Worm (Caenorhabditis elegans): ENCODE results near the gene T04C9.2.

ce11 chrIII:6030483-6030882 lies 38.8 kb downstream of the T04C9.2 start, which contains the start of gene ZK328.6:
- TF ChIP-seq lsy-2 (tag; optimal IDR thresholded peaks at IDR 0.05) (no peak), nhr-90 (tag; optimal IDR thresholded peaks at IDR 0.05; ENCODE audit: poor library complexity) (no peak), nhr-11 (tag; optimal IDR thresholded peaks at IDR 0.05) (no peak), rnt-1 (tag; optimal IDR thresholded peaks at IDR 0.05) (no peak), snpc-4 (tag; optimal IDR thresholded peaks at IDR 0.05) (no peak), unc-30 (tag; optimal IDR thresholded peaks at IDR 0.05) (no peak), lin-35 (GFP tag; optimal IDR thresholded peaks at IDR 0.05) (no peak), C16A3.4 (tag; optimal IDR thresholded peaks at IDR 0.05) (no peak)
